Worm (Caenorhabditis elegans) whole organism, L1 larva: ENCODE results near the gene srsx-34.

Source experiments
- C16A3.4 ChIP-seq: fragments of 150-350 bp; optimal IDR thresholded peaks from 2 replicates; lab custom pipeline; 2014; ENCODE audit warnings: missing biosample characterization, missing genetic modification characterization
- C34B4.2 ChIP-seq: sonication (generic microtip); optimal IDR thresholded peaks from 2 replicates; lab custom pipeline; 2017; ENCODE audit warnings: mild to moderate bottlenecking, missing genetic modification characterization, missing compliant biosample characterization
- F16B12.6 ChIP-seq: fragments of 150-350 bp; optimal IDR thresholded peaks from 2 replicates; lab custom pipeline; 2014; ENCODE audit warnings: missing biosample characterization, missing genetic modification characterization
- Y116A8C.19 ChIP-seq: sonication (generic microtip); optimal IDR thresholded peaks from 2 replicates; lab custom pipeline; 2016; ENCODE audit warnings: missing compliant biosample characterization, missing genetic modification characterization, borderline replicate concordance
- aha-1 ChIP-seq: fragments of 150-350 bp; optimal IDR thresholded peaks from 2 replicates; lab custom pipeline; 2014; ENCODE audit warnings: missing biosample characterization, missing genetic modification characterization
- blmp-1 ChIP-seq: fragments of 150-350 bp; optimal IDR thresholded peaks from 2 replicates; lab custom pipeline; 2014; ENCODE audit warnings: missing biosample characterization, missing genetic modification characterization
- ceh-63 ChIP-seq: fragments of 200-800 bp; sonication (Bioruptor generic); optimal IDR thresholded peaks from 2 replicates; lab custom pipeline; 2018; ENCODE audit warnings: mild to moderate bottlenecking, missing genetic modification characterization, missing compliant biosample characterization
- ceh-82 ChIP-seq, 3 experiments: fragments of 150-350 bp in 1 of 3; sonication (generic microtip) in 2 of 3; optimal IDR thresholded peaks; 2 replicates each; lab custom pipeline; 2014 to 2017; ENCODE audit warnings: missing biosample characterization in 3 of 3, missing genetic modification characterization in 3 of 3
- dpl-1 ChIP-seq, 3 experiments: fragments of 150-350 bp in 2 of 3; sonication (generic microtip) in 1 of 3; optimal IDR thresholded peaks; 2 replicates each; lab custom pipeline; 2014 to 2017; ENCODE audit warnings: missing biosample characterization in 3 of 3, missing genetic modification characterization in 3 of 3, missing genetic modification reagents in 3 of 3
- efl-1 ChIP-seq, 4 experiments: fragments of 150-350 bp; optimal IDR thresholded peaks in 3 of 4; peaks in 1 of 4; 1 replicate in 1 of 4; 2 replicates in 3 of 4; lab custom pipeline; 2014; ENCODE audit warnings: missing biosample characterization in 2 of 4, missing genetic modification characterization in 2 of 4, missing genetic modification reagents in 2 of 4
- elt-2 ChIP-seq: sonication (generic microtip); optimal IDR thresholded peaks from 2 replicates; lab custom pipeline; 2016; ENCODE audit warnings: missing genetic modification characterization, mild to moderate bottlenecking, inconsistent platforms, missing compliant biosample characterization, missing genetic modification reagents
- elt-3 ChIP-seq, 6 experiments: fragments of 150-350 bp in 1 of 6; sonication (generic microtip); optimal IDR thresholded peaks; 2 replicates each; lab custom pipeline; 2017 to 2018; ENCODE audit warnings: missing biosample characterization in 6 of 6, missing genetic modification characterization in 6 of 6, inconsistent platforms in 1 of 6
- fkh-10 ChIP-seq: sonication (generic microtip); optimal IDR thresholded peaks from 2 replicates; lab custom pipeline; 2017; ENCODE audit warnings: missing biosample characterization, missing genetic modification reagents, missing genetic modification characterization
- fos-1 ChIP-seq: fragments of 150-350 bp; optimal IDR thresholded peaks from 2 replicates; lab custom pipeline; 2014; ENCODE audit warnings: missing biosample characterization, missing genetic modification characterization
- hlh-4 ChIP-seq: sonication (generic microtip); optimal IDR thresholded peaks from 2 replicates; lab custom pipeline; 2016; ENCODE audit warnings: mild to moderate bottlenecking, missing genetic modification characterization, missing compliant biosample characterization
- hpl-2 ChIP-seq: fragments of 150-350 bp; optimal IDR thresholded peaks from 2 replicates; lab custom pipeline; 2014; ENCODE audit warnings: missing biosample characterization, missing genetic modification reagents, missing genetic modification characterization
- isw-1 ChIP-seq: fragments of 200-800 bp; sonication (Bioruptor generic); IDR thresholded peaks from 2 replicates; pipeline ENCODE4 v1.3.6; 2022; ENCODE audit warnings: missing genetic modification characterization, missing compliant biosample characterization
- lin-14 ChIP-seq: fragments of 200-800 bp; sonication (Bioruptor generic); optimal IDR thresholded peaks from 2 replicates; lab custom pipeline; 2018; ENCODE audit warnings: mild to moderate bottlenecking, missing genetic modification characterization, moderate library complexity, missing compliant biosample characterization
- lin-15B ChIP-seq: fragments of 150-350 bp; sonication (generic microtip); optimal IDR thresholded peaks from 3 replicates; lab custom pipeline; 2014; ENCODE audit warnings: missing biosample characterization, missing genetic modification characterization
- lin-35 ChIP-seq, 2 experiments: fragments of 150-350 bp; optimal IDR thresholded peaks; 2 replicates each; lab custom pipeline; 2014; ENCODE audit warnings: missing biosample characterization in 2 of 2, missing genetic modification characterization in 2 of 2, missing genetic modification reagents in 2 of 2
- lin-39 ChIP-seq: fragments of 150-350 bp; optimal IDR thresholded peaks from 2 replicates; lab custom pipeline; 2014; ENCODE audit warnings: missing biosample characterization, missing genetic modification reagents, missing genetic modification characterization
- lir-3 ChIP-seq: sonication (generic microtip); optimal IDR thresholded peaks from 2 replicates; lab custom pipeline; 2016; ENCODE audit warnings: mild to moderate bottlenecking, missing genetic modification characterization, moderate library complexity, missing compliant biosample characterization; ENCODE audit not compliant: poor library complexity
- lsy-2 ChIP-seq, 2 experiments: fragments of 150-350 bp; optimal IDR thresholded peaks; 2 replicates each; lab custom pipeline; 2014; ENCODE audit warnings: missing biosample characterization in 2 of 2, missing genetic modification characterization in 2 of 2
- mab-9 ChIP-seq: fragments of 200-800 bp; sonication (Bioruptor generic); IDR thresholded peaks from 2 replicates; pipeline ENCODE4 v1.3.6; 2022; ENCODE audit warnings: missing genetic modification reagents, missing genetic modification characterization, missing compliant biosample characterization
- mep-1 ChIP-seq: fragments of 150-350 bp; optimal IDR thresholded peaks from 2 replicates; lab custom pipeline; 2014; ENCODE audit warnings: missing biosample characterization, missing genetic modification characterization
- nhr-12 ChIP-seq: sonication (generic microtip); optimal IDR thresholded peaks from 2 replicates; lab custom pipeline; 2017; ENCODE audit warnings: missing biosample characterization, missing genetic modification characterization
- nhr-19 ChIP-seq: fragments of 200-800 bp; sonication (Bioruptor generic); conservative IDR thresholded peaks from 2 replicates; pipeline ENCODE4 v1.3.6; 2022; ENCODE audit warnings: missing genetic modification characterization, missing compliant biosample characterization
- nhr-20 ChIP-seq: sonication (generic microtip); optimal IDR thresholded peaks from 2 replicates; lab custom pipeline; 2016; ENCODE audit warnings: mild to moderate bottlenecking, missing genetic modification characterization, missing compliant biosample characterization
- nhr-237 ChIP-seq: fragments of 150-350 bp; optimal IDR thresholded peaks from 2 replicates; lab custom pipeline; 2014; ENCODE audit warnings: missing biosample characterization, missing genetic modification characterization
- nhr-47 ChIP-seq: sonication (generic microtip); optimal IDR thresholded peaks from 2 replicates; lab custom pipeline; 2016; ENCODE audit warnings: mild to moderate bottlenecking, missing genetic modification characterization, moderate library complexity, missing compliant biosample characterization
- nhr-71 ChIP-seq: sonication (generic microtip); optimal IDR thresholded peaks from 2 replicates; lab custom pipeline; 2016; ENCODE audit warnings: mild to moderate bottlenecking, missing genetic modification characterization, moderate library complexity, missing compliant biosample characterization
- nhr-85 ChIP-seq: sonication (generic microtip); peaks from one replicate; lab custom pipeline; 2016; ENCODE audit warnings: missing genetic modification characterization, inconsistent platforms, missing compliant biosample characterization
- nhr-90 ChIP-seq: sonication (generic microtip); optimal IDR thresholded peaks from 2 replicates; lab custom pipeline; 2016; ENCODE audit warnings: mild to moderate bottlenecking, missing genetic modification characterization, missing compliant biosample characterization; ENCODE audit not compliant: poor library complexity
- pqm-1 ChIP-seq: sonication (generic microtip); optimal IDR thresholded peaks from 3 replicates; lab custom pipeline; 2017; ENCODE audit warnings: missing biosample characterization, missing genetic modification characterization
- rnt-1 ChIP-seq: sonication (generic microtip); optimal IDR thresholded peaks from 2 replicates; lab custom pipeline; 2016; ENCODE audit warnings: mild to moderate bottlenecking, missing genetic modification characterization, moderate library complexity, missing compliant biosample characterization
- skn-1 ChIP-seq: fragments of 150-350 bp; optimal IDR thresholded peaks from 2 replicates; lab custom pipeline; 2014; ENCODE audit warnings: missing biosample characterization, missing genetic modification characterization
- snu-23 ChIP-seq: sonication (generic microtip); optimal IDR thresholded peaks from 2 replicates; lab custom pipeline; 2016; ENCODE audit warnings: missing genetic modification characterization, missing compliant biosample characterization
- sup-37 ChIP-seq: fragments of 200-800 bp; sonication (Bioruptor generic); optimal IDR thresholded peaks from 2 replicates; lab custom pipeline; 2018; ENCODE audit warnings: mild to moderate bottlenecking, missing genetic modification characterization, missing compliant biosample characterization
- tbx-2 ChIP-seq: sonication (generic microtip); optimal IDR thresholded peaks from 2 replicates; lab custom pipeline; 2016; ENCODE audit warnings: missing genetic modification characterization, missing compliant biosample characterization
- tlp-1 ChIP-seq: fragments of 150-350 bp; optimal IDR thresholded peaks from 2 replicates; lab custom pipeline; 2014; ENCODE audit warnings: missing biosample characterization, missing genetic modification characterization
- unc-130 ChIP-seq: fragments of 150-350 bp; optimal IDR thresholded peaks from 2 replicates; lab custom pipeline; 2017; ENCODE audit warnings: missing biosample characterization, missing genetic modification characterization, inconsistent platforms
- xbp-1 ChIP-seq: sonication (generic microtip); optimal IDR thresholded peaks from 2 replicates; lab custom pipeline; 2016; ENCODE audit warnings: missing genetic modification characterization, missing compliant biosample characterization

The srsx-34 gene

DNA sequence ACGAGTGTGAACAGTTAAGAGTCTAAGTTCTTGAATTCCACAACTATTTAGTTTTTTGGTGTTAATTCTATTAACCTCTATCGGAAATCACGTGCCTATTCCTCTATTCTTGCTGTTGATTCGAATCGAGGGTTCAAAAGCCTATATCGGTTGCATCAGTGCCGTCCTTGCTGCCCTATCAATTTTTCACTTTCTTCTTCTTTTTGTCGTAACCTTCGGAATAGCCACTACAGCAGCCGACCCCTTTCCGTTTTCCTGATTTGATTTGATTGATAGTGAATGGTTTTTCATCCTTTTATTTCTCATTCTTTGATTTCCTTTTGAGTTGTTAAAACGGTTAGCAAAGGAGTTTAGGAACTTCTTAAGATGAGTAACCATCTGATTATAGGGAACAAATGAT lies 41.5 kb upstream of the srsx-34 start:
- TF ChIP-seq unc-130 (tag; lab: Kevin White, UChicago) (peak; percentile 23), nhr-90 (tag; lab: Kevin White, UChicago) (peak; percentile 35), hpl-2 (no peak), mep-1 (tag; lab: Kevin White, UChicago) (no peak), nhr-85 (peak; percentile 93), pqm-1 (no peak), sup-37 (no peak), isw-1 (GFP tag; lab: Robert Waterston, UW) (no peak), snu-23 (GFP tag; lab: Kevin White, UChicago) (peak; percentile 48), lsy-2 (tag; optimal IDR thresholded peaks at IDR 0.05; lab: Kevin White, UChicago) (peak in 1 of 2 experiments; percentile 3), nhr-20 (peak; percentile 63), lin-39 (tag; lab: Kevin White, UChicago) (no peak), Y116A8C.19 (tag; lab: Kevin White, UChicago) (no peak), aha-1 (tag; lab: Kevin White, UChicago) (no peak), elt-3 (tag; optimal IDR thresholded peaks at IDR 0.05; lab: Kevin White, UChicago) (peak in 4 of 6 experiments; percentile 44 to 91 (median 86)), fos-1 (no peak), efl-1 (optimal IDR thresholded peaks at IDR 0.05; lab: Kevin White, UChicago) (no peak), efl-1 (GFP tag; optimal IDR thresholded peaks at IDR 0.05 in 1 of 2; lab: Kevin White, UChicago) (no peak), xbp-1 (tag; lab: Kevin White, UChicago) (no peak), lin-14 (GFP tag; lab: Kevin White, UChicago) (peak; percentile 61), nhr-71 (tag; lab: Kevin White, UChicago) (peak; percentile 30), hlh-4 (no peak), blmp-1 (tag; lab: Kevin White, UChicago) (peak; percentile 96), nhr-19 (GFP tag; lab: Robert Waterston, UW) (peak; percentile 11), fkh-10 (no peak), tbx-2 (tag; lab: Kevin White, UChicago) (peak; percentile 23), lin-15B (no peak)

DNA sequence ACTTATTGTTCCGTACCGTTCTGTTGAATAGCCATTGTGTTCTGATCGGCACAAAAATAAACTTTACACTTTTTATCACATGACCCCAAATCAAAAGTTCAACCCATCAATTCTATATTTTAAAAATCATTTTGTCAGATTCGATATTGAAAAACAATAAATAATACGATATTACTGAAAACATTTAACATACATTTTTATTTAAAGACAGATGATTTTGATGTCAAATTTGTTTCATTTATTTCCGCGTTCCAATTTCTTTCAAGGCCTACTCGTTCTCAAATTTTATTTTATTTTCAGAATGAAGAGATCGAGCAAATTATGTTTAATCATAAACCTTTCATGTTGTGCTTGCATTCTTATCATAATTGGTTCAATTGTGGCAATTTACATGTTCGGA lies 41.0 kb upstream of the srsx-34 start, which contains the start of gene F59E11.5:
F59E11.5 (plus strand) TSS at position 301 of the 400 bp plus-strand sequence.
- TF ChIP-seq F16B12.6 (no peak), nhr-47 (tag; lab: Kevin White, UChicago) (no peak), C16A3.4 (tag; lab: Kevin White, UChicago) (no peak), elt-2 (tag; lab: Kevin White, UChicago) (no peak), dpl-1 (GFP tag; optimal IDR thresholded peaks at IDR 0.05; lab: Kevin White, UChicago) (no peak), nhr-12 (tag; lab: Kevin White, UChicago) (no peak), pqm-1 (no peak), lin-35 (GFP tag; optimal IDR thresholded peaks at IDR 0.05; lab: Kevin White, UChicago) (no peak), mab-9 (GFP tag; lab: Robert Waterston, UW) (no peak), rnt-1 (tag; lab: Kevin White, UChicago) (no peak), skn-1 (tag; lab: Kevin White, UChicago) (no peak), nhr-237 (tag; lab: Kevin White, UChicago) (no peak), lir-3 (tag; lab: Kevin White, UChicago) (no peak), tlp-1 (tag; lab: Kevin White, UChicago) (no peak), blmp-1 (tag; lab: Kevin White, UChicago) (no peak), C34B4.2 (tag; lab: Kevin White, UChicago) (no peak), hlh-4 (no peak), unc-130 (tag; lab: Kevin White, UChicago) (no peak), ceh-63 (GFP tag; lab: Kevin White, UChicago) (no peak), ceh-82 (tag; optimal IDR thresholded peaks at IDR 0.05; lab: Kevin White, UChicago) (no peak)
